Worm (Caenorhabditis elegans) whole organism, L1 larva: Measurements from ENCODE around the gene nas-24.

Source experiments
- F16B12.6 ChIP-seq: fragments of 150-350 bp; optimal IDR thresholded peaks from 2 replicates; lab custom pipeline; 2014; ENCODE audit warnings: missing biosample characterization, missing genetic modification characterization
- Y116A8C.19 ChIP-seq: sonication (generic microtip); optimal IDR thresholded peaks from 2 replicates; lab custom pipeline; 2016; ENCODE audit warnings: missing compliant biosample characterization, missing genetic modification characterization, borderline replicate concordance
- aha-1 ChIP-seq: fragments of 150-350 bp; optimal IDR thresholded peaks from 2 replicates; lab custom pipeline; 2014; ENCODE audit warnings: missing biosample characterization, missing genetic modification characterization
- ama-1 ChIP-seq: fragments of 150-350 bp; optimal IDR thresholded peaks from 2 replicates; lab custom pipeline; 2014
- blmp-1 ChIP-seq: fragments of 150-350 bp; optimal IDR thresholded peaks from 2 replicates; lab custom pipeline; 2014; ENCODE audit warnings: missing biosample characterization, missing genetic modification characterization
- ceh-8 ChIP-seq: fragments of 200-800 bp; sonication (Bioruptor generic); optimal IDR thresholded peaks from 2 replicates; lab custom pipeline; 2018; ENCODE audit warnings: mild to moderate bottlenecking, missing genetic modification characterization, moderate library complexity, missing compliant biosample characterization
- ceh-88 ChIP-seq: fragments of 200-800 bp; sonication (Bioruptor generic); IDR thresholded peaks from 2 replicates; pipeline ENCODE4 v1.3.6; 2022; ENCODE audit warnings: missing genetic modification characterization, missing compliant biosample characterization
- ceh-90 ChIP-seq: sonication (generic microtip); optimal IDR thresholded peaks from 2 replicates; lab custom pipeline; 2016; ENCODE audit warnings: missing genetic modification characterization, missing compliant biosample characterization
- ces-1 ChIP-seq: fragments of 150-350 bp; optimal IDR thresholded peaks from 2 replicates; lab custom pipeline; 2014; ENCODE audit warnings: missing biosample characterization, missing genetic modification reagents, missing genetic modification characterization
- dpl-1 ChIP-seq, 3 experiments: fragments of 150-350 bp in 2 of 3; sonication (generic microtip) in 1 of 3; optimal IDR thresholded peaks; 2 replicates each; lab custom pipeline; 2014 to 2017; ENCODE audit warnings: missing biosample characterization in 3 of 3, missing genetic modification characterization in 3 of 3, missing genetic modification reagents in 3 of 3
- efl-3 ChIP-seq: fragments of 200-800 bp; sonication (Bioruptor generic); optimal IDR thresholded peaks from 2 replicates; lab custom pipeline; 2018; ENCODE audit warnings: mild to moderate bottlenecking, missing genetic modification characterization, missing compliant biosample characterization
- egl-13 ChIP-seq: sonication (generic microtip); optimal IDR thresholded peaks from 2 replicates; lab custom pipeline; 2016; ENCODE audit warnings: missing genotype, missing genetic modification reagents, missing genetic modification characterization, missing compliant biosample characterization
- egl-27 ChIP-seq, 2 experiments: fragments of 150-350 bp in 1 of 2; sonication (generic microtip); optimal IDR thresholded peaks; 3 replicates each; lab custom pipeline; 2017 to 2018; ENCODE audit warnings: missing biosample characterization in 2 of 2, missing genetic modification characterization in 2 of 2, missing genetic modification reagents in 2 of 2
- elt-2 ChIP-seq: sonication (generic microtip); optimal IDR thresholded peaks from 2 replicates; lab custom pipeline; 2016; ENCODE audit warnings: missing genetic modification characterization, mild to moderate bottlenecking, inconsistent platforms, missing compliant biosample characterization, missing genetic modification reagents
- elt-3 ChIP-seq, 6 experiments: fragments of 150-350 bp in 1 of 6; sonication (generic microtip); optimal IDR thresholded peaks; 2 replicates each; lab custom pipeline; 2017 to 2018; ENCODE audit warnings: missing biosample characterization in 6 of 6, missing genetic modification characterization in 6 of 6, inconsistent platforms in 1 of 6
- fkh-4 ChIP-seq: sonication (generic microtip); optimal IDR thresholded peaks from 2 replicates; lab custom pipeline; 2016; ENCODE audit warnings: missing compliant biosample characterization, missing genetic modification characterization, borderline replicate concordance
- fkh-8 ChIP-seq: sonication (generic microtip); optimal IDR thresholded peaks from 2 replicates; lab custom pipeline; 2016; ENCODE audit warnings: mild to moderate bottlenecking, missing genetic modification characterization, missing compliant biosample characterization
- grh-1 ChIP-seq: fragments of 200-800 bp; sonication (Bioruptor generic); IDR thresholded peaks from 2 replicates; pipeline ENCODE4 v1.3.6; 2022; ENCODE audit warnings: missing genetic modification reagents, missing genetic modification characterization, missing compliant biosample characterization
- irx-1 ChIP-seq: sonication (generic microtip); optimal IDR thresholded peaks from 2 replicates; lab custom pipeline; 2016; ENCODE audit warnings: missing genetic modification characterization, missing compliant biosample characterization
- isw-1 ChIP-seq: fragments of 200-800 bp; sonication (Bioruptor generic); IDR thresholded peaks from 2 replicates; pipeline ENCODE4 v1.3.6; 2022; ENCODE audit warnings: missing genetic modification characterization, missing compliant biosample characterization
- jun-1 ChIP-seq: fragments of 150-350 bp; optimal IDR thresholded peaks from 2 replicates; lab custom pipeline; 2014; ENCODE audit warnings: missing biosample characterization, missing genetic modification reagents, missing genetic modification characterization
- lin-14 ChIP-seq: fragments of 200-800 bp; sonication (Bioruptor generic); optimal IDR thresholded peaks from 2 replicates; lab custom pipeline; 2018; ENCODE audit warnings: mild to moderate bottlenecking, missing genetic modification characterization, moderate library complexity, missing compliant biosample characterization
- lin-15B ChIP-seq: fragments of 150-350 bp; sonication (generic microtip); optimal IDR thresholded peaks from 3 replicates; lab custom pipeline; 2014; ENCODE audit warnings: missing biosample characterization, missing genetic modification characterization
- lin-35 ChIP-seq, 2 experiments: fragments of 150-350 bp; optimal IDR thresholded peaks; 2 replicates each; lab custom pipeline; 2014; ENCODE audit warnings: missing biosample characterization in 2 of 2, missing genetic modification characterization in 2 of 2, missing genetic modification reagents in 2 of 2
- lir-3 ChIP-seq: sonication (generic microtip); optimal IDR thresholded peaks from 2 replicates; lab custom pipeline; 2016; ENCODE audit warnings: mild to moderate bottlenecking, missing genetic modification characterization, moderate library complexity, missing compliant biosample characterization; ENCODE audit not compliant: poor library complexity
- nhr-12 ChIP-seq: sonication (generic microtip); optimal IDR thresholded peaks from 2 replicates; lab custom pipeline; 2017; ENCODE audit warnings: missing biosample characterization, missing genetic modification characterization
- nhr-20 ChIP-seq: sonication (generic microtip); optimal IDR thresholded peaks from 2 replicates; lab custom pipeline; 2016; ENCODE audit warnings: mild to moderate bottlenecking, missing genetic modification characterization, missing compliant biosample characterization
- nhr-28 ChIP-seq: fragments of 150-350 bp; optimal IDR thresholded peaks from 2 replicates; lab custom pipeline; 2014; ENCODE audit warnings: missing biosample characterization, missing genetic modification characterization
- nhr-77 ChIP-seq: fragments of 150-350 bp; optimal IDR thresholded peaks from 2 replicates; lab custom pipeline; 2014; ENCODE audit warnings: missing biosample characterization, missing genetic modification characterization
- nhr-84 ChIP-seq: sonication (generic microtip); optimal IDR thresholded peaks from 2 replicates; lab custom pipeline; 2017; ENCODE audit warnings: missing biosample characterization, missing genetic modification characterization
- nhr-85 ChIP-seq: sonication (generic microtip); peaks from one replicate; lab custom pipeline; 2016; ENCODE audit warnings: missing genetic modification characterization, inconsistent platforms, missing compliant biosample characterization
- nhr-90 ChIP-seq: sonication (generic microtip); optimal IDR thresholded peaks from 2 replicates; lab custom pipeline; 2016; ENCODE audit warnings: mild to moderate bottlenecking, missing genetic modification characterization, missing compliant biosample characterization; ENCODE audit not compliant: poor library complexity
- pax-3 ChIP-seq: fragments of 200-800 bp; sonication (Bioruptor generic); optimal IDR thresholded peaks from 2 replicates; lab custom pipeline; 2018; ENCODE audit warnings: mild to moderate bottlenecking, missing genetic modification characterization, moderate library complexity, missing compliant biosample characterization
- pqm-1 ChIP-seq: sonication (generic microtip); optimal IDR thresholded peaks from 3 replicates; lab custom pipeline; 2017; ENCODE audit warnings: missing biosample characterization, missing genetic modification characterization
- skn-1 ChIP-seq: fragments of 150-350 bp; optimal IDR thresholded peaks from 2 replicates; lab custom pipeline; 2014; ENCODE audit warnings: missing biosample characterization, missing genetic modification characterization
- snu-23 ChIP-seq: sonication (generic microtip); optimal IDR thresholded peaks from 2 replicates; lab custom pipeline; 2016; ENCODE audit warnings: missing genetic modification characterization, missing compliant biosample characterization
- sox-4 ChIP-seq: sonication (generic microtip); optimal IDR thresholded peaks from 2 replicates; lab custom pipeline; 2016; ENCODE audit warnings: missing genetic modification characterization, missing compliant biosample characterization
- sptf-1 ChIP-seq: fragments of 150-350 bp; optimal IDR thresholded peaks from 2 replicates; lab custom pipeline; 2014; ENCODE audit warnings: missing biosample characterization, missing genetic modification characterization
- sup-37 ChIP-seq: fragments of 200-800 bp; sonication (Bioruptor generic); optimal IDR thresholded peaks from 2 replicates; lab custom pipeline; 2018; ENCODE audit warnings: mild to moderate bottlenecking, missing genetic modification characterization, missing compliant biosample characterization
- tbx-2 ChIP-seq: sonication (generic microtip); optimal IDR thresholded peaks from 2 replicates; lab custom pipeline; 2016; ENCODE audit warnings: missing genetic modification characterization, missing compliant biosample characterization
- tlp-1 ChIP-seq: fragments of 150-350 bp; optimal IDR thresholded peaks from 2 replicates; lab custom pipeline; 2014; ENCODE audit warnings: missing biosample characterization, missing genetic modification characterization
- unc-130 ChIP-seq: fragments of 150-350 bp; optimal IDR thresholded peaks from 2 replicates; lab custom pipeline; 2017; ENCODE audit warnings: missing biosample characterization, missing genetic modification characterization, inconsistent platforms
- unc-62 ChIP-seq: fragments of 150-350 bp; optimal IDR thresholded peaks from 2 replicates; lab custom pipeline; 2014; ENCODE audit warnings: missing biosample characterization, missing genetic modification reagents, missing genetic modification characterization
- vab-15 ChIP-seq: sonication (generic microtip); optimal IDR thresholded peaks from 2 replicates; lab custom pipeline; 2017; ENCODE audit warnings: missing genotype, mild to moderate bottlenecking, missing genetic modification characterization, missing compliant biosample characterization
- ztf-11 ChIP-seq, 2 experiments: sonication (generic microtip); optimal IDR thresholded peaks; 2 replicates each; lab custom pipeline; 2016 to 2017; ENCODE audit warnings: missing genetic modification characterization in 2 of 2, missing biosample characterization in 1 of 2, missing compliant biosample characterization in 1 of 2

nas-24 gene

DNA sequence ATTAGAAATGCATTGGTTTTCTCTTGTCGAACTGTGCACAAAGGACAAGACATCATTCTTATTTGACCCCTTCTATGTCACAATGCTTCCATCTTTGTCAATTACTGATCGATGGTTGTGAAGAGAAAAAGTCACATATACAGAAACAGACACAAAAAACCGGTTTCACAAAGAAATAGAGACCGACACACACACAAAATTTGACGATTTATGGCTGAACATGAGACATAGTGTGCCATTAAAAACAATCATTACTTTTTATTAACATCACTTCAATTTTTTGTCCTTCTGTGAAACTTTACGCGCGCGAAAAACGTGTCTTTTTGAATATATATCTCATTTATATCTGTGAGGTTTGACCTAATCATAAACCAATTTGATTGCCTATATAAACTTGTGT lies 21.4 kb downstream of the nas-24 start (continued):
- TF ChIP-seq nhr-85 (tag; lab: Kevin White, UChicago): peak; percentile 93
- TF ChIP-seq sup-37: no peak
- TF ChIP-seq snu-23: peak; percentile 75
- TF ChIP-seq efl-3 (GFP tag; lab: Kevin White, UChicago): no peak
- TF ChIP-seq nhr-77: no peak
- TF ChIP-seq tlp-1 (tag; lab: Kevin White, UChicago): no peak
- TF ChIP-seq egl-13 (tag; lab: Kevin White, UChicago): no peak
- no peak for TF ChIP-seq nhr-28 (tag; lab: Kevin White, UChicago)
- TF ChIP-seq irx-1 (tag; lab: Kevin White, UChicago): no peak
- no peak for TF ChIP-seq sptf-1
- TF ChIP-seq ces-1 (GFP tag; lab: Kevin White, UChicago): no peak
- TF ChIP-seq ama-1 (lab: Kevin White, UChicago): no peak
- no peak for TF ChIP-seq egl-27 (tag; optimal IDR thresholded peaks at IDR 0.05; lab: Kevin White, UChicago)
- no peak for TF ChIP-seq F16B12.6 (tag; lab: Kevin White, UChicago)
- TF ChIP-seq nhr-90 (tag; lab: Kevin White, UChicago): peak; percentile 48
- TF ChIP-seq ceh-90 (tag; lab: Kevin White, UChicago): no peak
- TF ChIP-seq lir-3 (tag; lab: Kevin White, UChicago): no peak
- TF ChIP-seq jun-1 (tag; lab: Kevin White, UChicago): no peak
- TF ChIP-seq ceh-88 (GFP tag; lab: Robert Waterston, UW): no peak
- no peak for TF ChIP-seq Y116A8C.19
- TF ChIP-seq nhr-84 (tag; lab: Kevin White, UChicago): no peak
- TF ChIP-seq blmp-1: peak; percentile 54
- no peak for TF ChIP-seq fkh-8 (tag; lab: Kevin White, UChicago)
- peak in 2 of 3 experiments; percentile 30 to 42 for TF ChIP-seq dpl-1 (GFP tag; optimal IDR thresholded peaks at IDR 0.05; lab: Kevin White, UChicago)
- no peak for TF ChIP-seq nhr-12 (tag; lab: Kevin White, UChicago)
- peak; percentile 82 for TF ChIP-seq lin-14
- TF ChIP-seq elt-3 (tag; optimal IDR thresholded peaks at IDR 0.05; lab: Kevin White, UChicago): peak in 2 of 6 experiments; percentile 54 to 67
- TF ChIP-seq unc-130: peak; percentile 31
- peak; percentile 20 for TF ChIP-seq tbx-2
- TF ChIP-seq nhr-20 (tag; lab: Kevin White, UChicago): peak; percentile 63
- no peak for TF ChIP-seq fkh-4 (tag; lab: Kevin White, UChicago)
- no peak for TF ChIP-seq sox-4 (tag; lab: Kevin White, UChicago)
- no peak for TF ChIP-seq isw-1
- peak; percentile 32 for TF ChIP-seq vab-15 (tag; lab: Kevin White, UChicago)
- TF ChIP-seq elt-2 (tag; lab: Kevin White, UChicago): no peak
- no peak for TF ChIP-seq ceh-8
- no peak for TF ChIP-seq aha-1 (tag; lab: Kevin White, UChicago)
- no peak for TF ChIP-seq skn-1 (tag; lab: Kevin White, UChicago)
- TF ChIP-seq pax-3 (tag; lab: Kevin White, UChicago): no peak
- no peak for TF ChIP-seq lin-15B
- TF ChIP-seq grh-1: peak; percentile 91
- no peak for TF ChIP-seq unc-62
- TF ChIP-seq ztf-11 (tag; optimal IDR thresholded peaks at IDR 0.05; lab: Kevin White, UChicago): peak in 1 of 2 experiments; percentile 25
- peak in 1 of 2 experiments; percentile 57 for TF ChIP-seq lin-35 (GFP tag; optimal IDR thresholded peaks at IDR 0.05; lab: Kevin White, UChicago)

DNA sequence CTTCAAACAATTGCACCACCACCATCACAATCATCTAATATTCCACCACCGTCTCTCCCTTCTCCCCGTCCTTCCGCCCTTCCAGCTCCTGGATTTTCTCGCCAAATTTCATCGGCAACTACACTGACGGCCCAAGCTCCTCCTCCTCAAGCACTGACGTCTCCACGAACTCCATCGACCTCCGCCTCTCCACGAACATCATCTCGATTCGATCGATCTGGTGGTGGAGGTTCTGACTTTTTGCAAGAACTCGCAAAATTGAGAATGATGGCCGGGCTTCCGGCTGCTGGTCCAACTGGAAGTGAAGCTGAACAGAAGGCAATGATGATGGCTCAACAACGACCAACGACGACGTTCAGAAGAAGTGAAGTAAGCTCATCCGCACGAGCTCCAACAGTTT lies 24.9 kb downstream of the nas-24 start:
- TF ChIP-seq pax-3 (tag; lab: Kevin White, UChicago) (no peak), isw-1 (no peak), nhr-20 (tag; lab: Kevin White, UChicago) (no peak), pqm-1 (tag; lab: Kevin White, UChicago) (no peak), nhr-28 (tag; lab: Kevin White, UChicago) (no peak), dpl-1 (GFP tag; optimal IDR thresholded peaks at IDR 0.05; lab: Kevin White, UChicago) (no peak)
